Fruit fly (Drosophila melanogaster) whole organism, wandering third instar larva: ENCODE measurements around the gene Nup98-96.

Experiments
- Dfd ChIP-seq: fragments of >200 bp; optimal IDR thresholded peaks from 2 replicates; lab custom pipeline; 2017; ENCODE audit warnings: missing biosample characterization, missing genetic modification characterization
- Rel ChIP-seq, 2 experiments: fragments of 200-800 bp; sonication (Bioruptor generic) in 1 of 2; optimal IDR thresholded peaks; 2 replicates in 1 of 2; 3 replicates in 1 of 2; lab custom pipeline; 2016 to 2019; ENCODE audit warnings: mild to moderate bottlenecking in 2 of 2, missing biosample characterization in 2 of 2, missing genetic modification characterization in 2 of 2, moderate library complexity in 1 of 2
- dsf ChIP-seq: sonication (Bioruptor generic); optimal IDR thresholded peaks from 2 replicates; lab custom pipeline; 2016; ENCODE audit warnings: missing biosample characterization, missing genetic modification characterization, borderline replicate concordance
- foxo ChIP-seq, 2 experiments: fragments of 200-800 bp; sonication (Bioruptor generic); optimal IDR thresholded peaks; 2 replicates in 1 of 2; 3 replicates in 1 of 2; lab custom pipeline; 2016 to 2017; ENCODE audit warnings: missing biosample characterization in 2 of 2, missing genetic modification characterization in 2 of 2
- jim ChIP-seq: fragments of 175-275, 200-325 bp; sonication (Bioruptor generic); optimal IDR thresholded peaks from 2 replicates; lab custom pipeline; 2016; ENCODE audit warnings: missing biosample characterization, mild to moderate bottlenecking, missing genetic modification characterization
- psq ChIP-seq: fragments of 200-800 bp; sonication (Bioruptor generic); optimal IDR thresholded peaks from 3 replicates; lab custom pipeline; 2017; ENCODE audit warnings: missing biosample characterization, mild to moderate bottlenecking, missing genetic modification characterization, moderate library complexity
- usp ChIP-seq: fragments of >200 bp; optimal IDR thresholded peaks from 2 replicates; lab custom pipeline; 2017; ENCODE audit warnings: missing biosample characterization, missing genetic modification characterization

DNA sequence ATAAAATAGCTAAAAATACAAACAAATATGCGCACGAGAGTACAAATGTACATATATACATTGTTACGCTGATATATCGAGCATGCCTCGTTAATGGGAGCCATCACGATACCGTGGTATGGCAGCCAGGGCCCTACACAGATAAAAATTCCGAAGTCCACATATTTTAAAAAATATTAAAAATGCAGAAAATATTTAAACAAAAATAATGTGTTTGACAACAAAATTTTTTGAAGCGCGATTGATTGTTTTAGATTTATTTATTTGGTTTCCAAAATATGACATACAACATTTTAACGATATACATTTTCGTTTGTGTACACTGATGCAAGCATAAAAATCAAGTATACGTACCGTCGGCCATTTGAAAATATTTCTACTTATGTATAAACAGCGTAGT is 54.7 kb downstream of the Nup98-96 start:
- TF ChIP-seq dsf (GFP tag; lab: Kevin White, UChicago): no peak
- peak; percentile 58 for TF ChIP-seq psq (GFP tag; lab: Kevin White, UChicago)
- TF ChIP-seq Dfd (GFP tag; lab: Kevin White, UChicago): no peak
- TF ChIP-seq usp (GFP tag; lab: Kevin White, UChicago): no peak
- peak; percentile 8 for TF ChIP-seq Rel (GFP tag; optimal IDR thresholded peaks at IDR 0.05; lab: Kevin White, UChicago)
- TF ChIP-seq Rel (tag; optimal IDR thresholded peaks at IDR 0.05; lab: Kevin White, UChicago): no peak
- TF ChIP-seq jim (GFP tag; lab: Kevin White, UChicago): no peak
- peak in 1 of 2 experiments; percentile 82 for TF ChIP-seq foxo (GFP tag; optimal IDR thresholded peaks at IDR 0.05; lab: Kevin White, UChicago)
